Worm (Caenorhabditis elegans): Measurements from ENCODE around the gene C07G1.6.

C07G1.6 gene

DNA sequence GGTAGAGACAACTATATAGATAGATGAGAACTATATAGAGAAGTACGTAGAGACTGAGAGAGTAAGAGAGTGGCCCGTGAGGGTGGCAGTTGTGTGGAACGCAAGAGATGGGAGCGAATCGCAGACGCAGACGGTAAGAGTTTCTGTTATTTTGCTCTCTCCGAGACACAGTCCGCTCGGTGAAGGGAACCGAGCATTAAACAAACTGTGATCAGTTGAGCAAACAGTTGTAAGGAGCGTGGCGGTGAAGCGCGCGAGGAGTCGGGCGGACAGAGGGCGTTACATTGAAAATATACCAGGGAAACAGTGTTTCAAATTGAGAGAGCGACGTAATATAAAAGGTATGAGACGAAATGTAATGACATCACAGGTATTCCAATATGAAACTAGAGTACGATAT, 19.3 kb upstream of the C07G1.6 start (continued):
- TF ChIP-seq hif-1 (tag; optimal IDR thresholded peaks at IDR 0.05) = peak in 1 of 2 experiments; percentile 61
- TF ChIP-seq ceh-20 (GFP tag; IDR thresholded peaks at IDR 0.05) = no peak
- TF ChIP-seq ztf-11 (tag; optimal IDR thresholded peaks at IDR 0.05) = no peak
- no peak for TF ChIP-seq Y75B8A.6 (GFP tag; IDR thresholded peaks at IDR 0.05)
- peak; percentile 80 for TF ChIP-seq mxl-3 (GFP tag; optimal IDR thresholded peaks at IDR 0.05)
- TF ChIP-seq attf-4 (tag; optimal IDR thresholded peaks at IDR 0.05) = no peak
- no peak for TF ChIP-seq ztf-7 (tag; optimal IDR thresholded peaks at IDR 0.05)
- peak; percentile 55 for TF ChIP-seq set-16 (GFP tag; IDR thresholded peaks at IDR 0.05)
- TF ChIP-seq daf-19 (GFP tag; conservative IDR thresholded peaks at IDR 0.05) = no peak
- TF ChIP-seq zag-1 (tag; optimal IDR thresholded peaks at IDR 0.05) = no peak
- no peak for TF ChIP-seq dmd-9 (GFP tag; IDR thresholded peaks at IDR 0.05)
- no peak for TF ChIP-seq F26F4.8 (GFP tag; conservative IDR thresholded peaks at IDR 0.05)
- no peak for TF ChIP-seq gei-8 (GFP tag; optimal IDR thresholded peaks at IDR 0.05)
- TF ChIP-seq lin-38 (GFP tag; IDR thresholded peaks at IDR 0.05) = no peak
- TF ChIP-seq daf-8 (GFP tag; IDR thresholded peaks at IDR 0.05) = no peak
- peak; percentile 48 for TF ChIP-seq spr-1 (tag; optimal IDR thresholded peaks at IDR 0.05)
- no peak for TF ChIP-seq fos-1 (tag; optimal IDR thresholded peaks at IDR 0.05)
- no peak for TF ChIP-seq ctbp-1 (GFP tag; IDR thresholded peaks at IDR 0.05)
- peak; percentile 43 for TF ChIP-seq T20F7.1 (GFP tag; optimal IDR thresholded peaks at IDR 0.05)

DNA sequence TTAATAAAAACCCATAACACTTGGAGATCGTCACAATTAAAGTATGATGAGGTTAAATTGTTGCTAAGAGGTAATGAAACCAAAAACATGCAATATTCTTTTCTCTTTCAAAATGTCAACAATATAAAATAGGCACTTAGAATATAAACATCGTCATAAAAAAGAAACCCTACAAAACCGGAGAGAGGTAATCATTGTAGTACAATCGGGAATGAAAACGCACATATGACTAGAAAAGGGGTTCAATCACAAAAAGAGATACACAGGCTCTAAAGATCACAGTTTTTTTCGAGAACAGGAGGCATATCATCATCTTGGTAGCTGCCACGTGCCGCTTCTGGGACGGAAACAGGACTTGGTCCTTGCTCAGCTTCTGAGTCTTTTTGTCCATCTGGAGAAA, 16.3 kb upstream of the C07G1.6 start:
- no peak for TF ChIP-seq dmd-8 (GFP tag; IDR thresholded peaks at IDR 0.05)
- no peak for TF ChIP-seq F26F4.8 (GFP tag; conservative IDR thresholded peaks at IDR 0.05)
- TF ChIP-seq T26A8.4 (GFP tag; IDR thresholded peaks at IDR 0.05) = peak; percentile 7; the same call in 1 of the 2 replicates
- no peak for TF ChIP-seq madf-9 (GFP tag; conservative IDR thresholded peaks at IDR 0.05)
- no peak for TF ChIP-seq daf-16 (GFP tag; optimal IDR thresholded peaks at IDR 0.05)
- peak; percentile 55 for TF ChIP-seq daf-16 (tag; optimal IDR thresholded peaks at IDR 0.05)
- TF ChIP-seq ztf-11 (tag; optimal IDR thresholded peaks at IDR 0.05) = no peak
- no peak for TF ChIP-seq lim-7 (GFP tag; IDR thresholded peaks at IDR 0.05)
- no peak for TF ChIP-seq pqm-1 (tag; optimal IDR thresholded peaks at IDR 0.05)
- TF ChIP-seq ztf-7 (tag; optimal IDR thresholded peaks at IDR 0.05) = no peak
- TF ChIP-seq pha-4 (GFP tag; IDR thresholded peaks at IDR 0.05) = 0 out of 2 replicates have a peak, but pooled peaks have one; percentile 9
- TF ChIP-seq pha-4 (tag; optimal IDR thresholded peaks at IDR 0.05) = no peak
- TF ChIP-seq aha-1 (tag) = no peak
- TF ChIP-seq arid-1 (GFP tag; conservative IDR thresholded peaks at IDR 0.05) = no peak
- TF ChIP-seq hmg-1.1 (GFP tag; IDR thresholded peaks at IDR 0.05) = no peak
- TF ChIP-seq ceh-32 (tag; optimal IDR thresholded peaks at IDR 0.05; ENCODE audit: poor library complexity) = no peak
- TF ChIP-seq ceh-82 (tag; optimal IDR thresholded peaks at IDR 0.05) = no peak
- no peak for TF ChIP-seq nhr-111 (GFP tag; optimal IDR thresholded peaks at IDR 0.05)
- no peak for TF ChIP-seq ceh-44 (GFP tag; IDR thresholded peaks at IDR 0.05)
- no peak for TF ChIP-seq hif-1 (tag; optimal IDR thresholded peaks at IDR 0.05)
- TF ChIP-seq lin-39 (tag; optimal IDR thresholded peaks at IDR 0.05) = no peak
- no peak for TF ChIP-seq set-16 (GFP tag; IDR thresholded peaks at IDR 0.05)
- peak; percentile 32 for TF ChIP-seq dve-1 (tag; optimal IDR thresholded peaks at IDR 0.05; ENCODE audit: insufficient read depth)
- no peak for TF ChIP-seq nhr-41 (GFP tag; IDR thresholded peaks at IDR 0.05)
- no peak for TF ChIP-seq zag-1 (tag; optimal IDR thresholded peaks at IDR 0.05)
- no peak for TF ChIP-seq zip-11 (GFP tag; IDR thresholded peaks at IDR 0.05)
- TF ChIP-seq mes-2 (tag; optimal IDR thresholded peaks at IDR 0.05; ENCODE audit: poor library complexity, severe bottlenecking) = no peak
- TF ChIP-seq egl-43 (GFP tag; IDR thresholded peaks at IDR 0.05) = no peak; the same call in 1 of the 2 replicates
- no peak for TF ChIP-seq Y5F2A.4 (GFP tag; optimal IDR thresholded peaks at IDR 0.05)
- peak in 1 of 2 experiments; percentile 7 for TF ChIP-seq lsy-2 (tag; optimal IDR thresholded peaks at IDR 0.05)
- TF ChIP-seq tra-1 (GFP tag; IDR thresholded peaks at IDR 0.05) = no peak
- no peak for TF ChIP-seq dpl-1 (GFP tag; optimal IDR thresholded peaks at IDR 0.05)
- TF ChIP-seq T20F7.1 (GFP tag; optimal IDR thresholded peaks at IDR 0.05) = peak; percentile 18
- TF ChIP-seq Y48G9A.11 (GFP tag; IDR thresholded peaks at IDR 0.05) = no peak
- TF ChIP-seq nhr-11 (tag; optimal IDR thresholded peaks at IDR 0.05) = no peak
- TF ChIP-seq spr-3 (GFP tag; optimal IDR thresholded peaks at IDR 0.05) = no peak
- TF ChIP-seq nhr-48 (tag; optimal IDR thresholded peaks at IDR 0.05) = no peak
- no peak for TF ChIP-seq zfp-3 (GFP tag; conservative IDR thresholded peaks at IDR 0.05)
- TF ChIP-seq ceh-20 (GFP tag; IDR thresholded peaks at IDR 0.05) = peak; percentile 40; the same call in 1 of the 2 replicates

Measured in whole organism, L4 larva.